Fruit fly (Drosophila melanogaster) whole organism, embryonic: Measurements from ENCODE around the gene mthl9.

Experiments used
- B-H1 ChIP-seq: fragments of 200-800 bp; sonication (Bioruptor generic); IDR thresholded peaks from 3 replicates; pipeline ENCODE4 v1.3.6; 2022; ENCODE audit warnings: missing biosample characterization, missing genetic modification characterization
- CG10462 ChIP-seq: fragments of 200-800 bp; sonication (Bioruptor generic); optimal IDR thresholded peaks from 2 replicates; lab custom pipeline; 2016; ENCODE audit warnings: missing biosample characterization, missing genetic modification characterization
- CG11085 ChIP-seq: fragments of 200-800 bp; sonication (Bioruptor generic); IDR thresholded peaks from 2 replicates; pipeline ENCODE4 v1.3.6; 2022; ENCODE audit warnings: missing biosample characterization, missing genetic modification characterization
- CG11398 ChIP-seq: fragments of 200-800 bp; sonication (Bioruptor generic); optimal IDR thresholded peaks from 2 replicates; lab custom pipeline; 2016; ENCODE audit warnings: missing biosample characterization, missing genetic modification characterization
- CG1233 ChIP-seq: fragments of 200-800 bp; sonication (Bioruptor generic); optimal IDR thresholded peaks from 4 replicates; lab custom pipeline; 2018; ENCODE audit warnings: missing biosample characterization, mild to moderate bottlenecking, missing genetic modification characterization
- CG15011 ChIP-seq: fragments of 200-800 bp; sonication (Bioruptor generic); optimal IDR thresholded peaks from 3 replicates; lab custom pipeline; 2018; ENCODE audit warnings: missing biosample characterization, mild to moderate bottlenecking, missing genetic modification characterization
- CG15073 ChIP-seq: fragments of 200-800 bp; sonication (Bioruptor generic); optimal IDR thresholded peaks from 2 replicates; lab custom pipeline; 2016; ENCODE audit warnings: missing biosample characterization, missing genetic modification characterization
- CG17568 ChIP-seq: fragments of 200-800 bp; sonication (Bioruptor generic); optimal IDR thresholded peaks from 2 replicates; lab custom pipeline; 2018; ENCODE audit warnings: missing biosample characterization, mild to moderate bottlenecking, missing genetic modification characterization, moderate library complexity
- CG17912 ChIP-seq: fragments of 200-800 bp; sonication (Bioruptor generic); optimal IDR thresholded peaks from 2 replicates; lab custom pipeline; 2018; ENCODE audit warnings: missing biosample characterization, mild to moderate bottlenecking, missing genetic modification characterization
- CG1792 ChIP-seq: fragments of 200-800 bp; sonication (Bioruptor generic); optimal IDR thresholded peaks from 2 replicates; lab custom pipeline; 2016; ENCODE audit warnings: missing biosample characterization, missing genetic modification characterization
- CG18599 ChIP-seq: fragments of 200-800 bp; sonication (Bioruptor generic); optimal IDR thresholded peaks from 3 replicates; lab custom pipeline; 2017; ENCODE audit warnings: missing biosample characterization, missing genetic modification characterization, mild to moderate bottlenecking, moderate library complexity, missing genetic modification reagents
- CG2889 ChIP-seq: fragments of 200-800 bp; sonication (Bioruptor generic); IDR thresholded peaks from 3 replicates; pipeline ENCODE4 v1.3.6; 2022; ENCODE audit warnings: missing biosample characterization, missing genetic modification characterization
- CG34224 ChIP-seq: fragments of 200-800 bp; sonication (Bioruptor generic); IDR thresholded peaks from 3 replicates; pipeline ENCODE4 v1.3.6; 2022; ENCODE audit warnings: missing biosample characterization, missing genetic modification characterization; ENCODE audit not compliant: partially characterized antibody
- CG4707 ChIP-seq: fragments of 200-800 bp; sonication (Bioruptor generic); optimal IDR thresholded peaks from 2 replicates; lab custom pipeline; 2018; ENCODE audit warnings: missing biosample characterization, mild to moderate bottlenecking, missing genetic modification characterization, moderate library complexity
- CG4730 ChIP-seq: fragments of 200-800 bp; sonication (Bioruptor generic); IDR thresholded peaks from 2 replicates; pipeline ENCODE4 v1.3.6; 2022; ENCODE audit warnings: missing biosample characterization, missing genetic modification characterization
- D19A ChIP-seq: fragments of 200-800 bp; optimal IDR thresholded peaks from 3 replicates; lab custom pipeline; 2019; ENCODE audit warnings: missing biosample characterization, mild to moderate bottlenecking, missing genetic modification characterization, moderate library complexity
- Dad ChIP-seq: fragments of 200-800 bp; sonication (Bioruptor generic); optimal IDR thresholded peaks from 3 replicates; lab custom pipeline; 2016; ENCODE audit warnings: missing biosample characterization, missing genetic modification characterization
- Dek ChIP-seq: fragments of 200-800 bp; sonication (Bioruptor generic); optimal IDR thresholded peaks from 3 replicates; lab custom pipeline; 2019; ENCODE audit warnings: missing biosample characterization, mild to moderate bottlenecking, missing genetic modification characterization, moderate library complexity
- Doc3 ChIP-seq: fragments of 200-800 bp; sonication (Bioruptor generic); IDR thresholded peaks from 3 replicates; pipeline ENCODE4 v1.3.6; 2022; ENCODE audit warnings: missing biosample characterization, missing genetic modification characterization; ENCODE audit not compliant: partially characterized antibody
- Fer2 ChIP-seq: fragments of 200-800 bp; sonication (Bioruptor generic); optimal IDR thresholded peaks from 2 replicates; lab custom pipeline; 2018; ENCODE audit warnings: missing biosample characterization, mild to moderate bottlenecking, missing genetic modification characterization, moderate library complexity
- H2.0 ChIP-seq: fragments of 200-800 bp; sonication (Bioruptor generic); IDR thresholded peaks from 2 replicates; pipeline ENCODE4 v1.3.6; 2022; ENCODE audit warnings: missing biosample characterization, missing genetic modification characterization
- HmgZ ChIP-seq: fragments of 200-800 bp; sonication (Bioruptor generic); optimal IDR thresholded peaks from 2 replicates; lab custom pipeline; 2018; ENCODE audit warnings: missing biosample characterization, mild to moderate bottlenecking, missing genetic modification characterization
- Hmr ChIP-seq: fragments of 200-800 bp; sonication (Bioruptor generic); optimal IDR thresholded peaks from 3 replicates; lab custom pipeline; 2017; ENCODE audit warnings: mild to moderate bottlenecking, missing biosample characterization, missing genetic modification reagents, missing genetic modification characterization
- Hr51 ChIP-seq, 2 experiments: fragments of 200-800 bp; sonication (Bioruptor generic); optimal IDR thresholded peaks; 2 replicates in 1 of 2; 3 replicates in 1 of 2; lab custom pipeline; 2016 to 2018; ENCODE audit warnings: missing biosample characterization in 2 of 2, missing genetic modification characterization in 2 of 2, mild to moderate bottlenecking in 1 of 2, moderate library complexity in 1 of 2
- Hr78 ChIP-seq, 2 experiments: fragments of 200-800 bp in 1 of 2; fragments of >200 bp in 1 of 2; sonication (Bioruptor generic) in 1 of 2; optimal IDR thresholded peaks; 2 replicates each; lab custom pipeline; 2017 to 2019; ENCODE audit warnings: missing biosample characterization in 2 of 2, missing genetic modification characterization in 2 of 2, mild to moderate bottlenecking in 1 of 2, moderate library complexity in 1 of 2
- Hsf ChIP-seq: fragments of 200-800 bp; sonication (Bioruptor generic); optimal IDR thresholded peaks from 3 replicates; lab custom pipeline; 2016; ENCODE audit warnings: missing biosample characterization, missing genetic modification characterization
- NC2β ChIP-seq: fragments of 200-800 bp; sonication (Bioruptor generic); optimal IDR thresholded peaks from 2 replicates; lab custom pipeline; 2016; ENCODE audit warnings: missing biosample characterization, missing genetic modification characterization
- NFAT ChIP-seq: fragments of 200-800 bp; sonication (Bioruptor generic); IDR thresholded peaks from 2 replicates; pipeline ENCODE4 v1.3.6; 2022; ENCODE audit warnings: missing biosample characterization, missing genetic modification characterization
- Oaz ChIP-seq: fragments of 200-800 bp; sonication (Bioruptor generic); IDR thresholded peaks from 2 replicates; pipeline ENCODE4 v1.3.6; 2022; ENCODE audit warnings: missing biosample characterization, missing genetic modification characterization
- Rx ChIP-seq: fragments of 200-800 bp; sonication (Bioruptor generic); IDR thresholded peaks from 2 replicates; pipeline ENCODE4 v1.3.6; 2022; ENCODE audit warnings: missing biosample characterization, missing genetic modification characterization
- Taf1 ChIP-seq: fragments of 200-800 bp; sonication (Bioruptor generic); IDR thresholded peaks from 2 replicates; pipeline ENCODE4 v1.3.6; 2022; ENCODE audit warnings: missing biosample characterization, missing genetic modification characterization
- cas ChIP-seq: fragments of 200-800 bp; sonication (Bioruptor generic); IDR thresholded peaks from 2 replicates; pipeline ENCODE4 v1.3.6; 2022; ENCODE audit warnings: missing biosample characterization, missing genetic modification characterization
- corto ChIP-seq: fragments of 200-800 bp; sonication (Bioruptor generic); optimal IDR thresholded peaks from 2 replicates; lab custom pipeline; 2016; ENCODE audit warnings: missing biosample characterization, mild to moderate bottlenecking, missing genetic modification characterization, moderate library complexity
- crc ChIP-seq: fragments of 200-800 bp; sonication (Bioruptor generic); optimal IDR thresholded peaks from 2 replicates; lab custom pipeline; 2016; ENCODE audit warnings: missing biosample characterization, missing genetic modification characterization
- dm ChIP-seq: fragments of 200-800 bp; sonication (Bioruptor generic); optimal IDR thresholded peaks from 3 replicates; lab custom pipeline; 2016; ENCODE audit warnings: missing biosample characterization, missing genetic modification characterization
- ems ChIP-seq: fragments of 200-800 bp; sonication (Bioruptor generic); optimal IDR thresholded peaks from 3 replicates; lab custom pipeline; 2016; ENCODE audit warnings: missing biosample characterization, missing genetic modification characterization
- esg ChIP-seq: fragments of 200-800 bp; sonication (Bioruptor generic); conservative IDR thresholded peaks from 2 replicates; pipeline ENCODE4 v1.3.6; 2022; ENCODE audit warnings: missing biosample characterization, missing genetic modification characterization
- exex ChIP-seq: fragments of 200-800 bp; sonication (Bioruptor generic); optimal IDR thresholded peaks from 4 replicates; lab custom pipeline; 2018; ENCODE audit warnings: missing biosample characterization, mild to moderate bottlenecking, missing genetic modification characterization, moderate library complexity
- fd3F ChIP-seq: fragments of 200-800 bp; sonication (Bioruptor generic); optimal IDR thresholded peaks from 2 replicates; lab custom pipeline; 2018; ENCODE audit warnings: missing biosample characterization, mild to moderate bottlenecking, missing genetic modification characterization, moderate library complexity
- fu2 ChIP-seq: fragments of 200-800 bp; sonication (Bioruptor generic); optimal IDR thresholded peaks from 2 replicates; lab custom pipeline; 2016; ENCODE audit warnings: missing biosample characterization, missing genetic modification characterization
- her ChIP-seq: fragments of 200-800 bp; sonication (Bioruptor generic); optimal IDR thresholded peaks from 2 replicates; lab custom pipeline; 2016; ENCODE audit warnings: missing biosample characterization, missing genetic modification characterization
- knrl ChIP-seq: fragments of 200-800 bp; sonication (Bioruptor generic); IDR thresholded peaks from 3 replicates; pipeline ENCODE4 v1.3.6; 2022; ENCODE audit warnings: missing biosample characterization, missing genetic modification characterization; ENCODE audit not compliant: partially characterized antibody
- nom ChIP-seq: fragments of 200-800 bp; sonication (Bioruptor generic); optimal IDR thresholded peaks from 2 replicates; lab custom pipeline; 2017; ENCODE audit warnings: missing biosample characterization, missing genetic modification characterization, mild to moderate bottlenecking, moderate library complexity, missing genetic modification reagents
- odd ChIP-seq: fragments of 200-800 bp; sonication (Bioruptor generic); optimal IDR thresholded peaks from 2 replicates; lab custom pipeline; 2017; ENCODE audit warnings: missing biosample characterization, mild to moderate bottlenecking, missing genetic modification characterization
- phol ChIP-seq: fragments of 200-800 bp; sonication (Bioruptor generic); optimal IDR thresholded peaks from 3 replicates; lab custom pipeline; 2018; ENCODE audit warnings: missing biosample characterization, mild to moderate bottlenecking, missing genetic modification characterization, moderate library complexity
- pzg ChIP-seq: fragments of 200-800 bp; sonication (Bioruptor generic); optimal IDR thresholded peaks from 3 replicates; lab custom pipeline; 2018; ENCODE audit warnings: missing biosample characterization, mild to moderate bottlenecking, missing genetic modification characterization, moderate library complexity
- ssp ChIP-seq: fragments of 200-800 bp; sonication (Bioruptor generic); IDR thresholded peaks from 2 replicates; pipeline ENCODE4 v1.3.6; 2022; ENCODE audit warnings: missing biosample characterization, missing genetic modification characterization
- toy ChIP-seq: fragments of 200-800 bp; sonication (Bioruptor generic); IDR thresholded peaks from 2 replicates; pipeline ENCODE4 v1.3.6; 2022; ENCODE audit warnings: missing biosample characterization, missing genetic modification characterization

Gene mthl9

dm6 chr3L:347641-348405 is 15.7 kb upstream of the mthl9 start (continued):
- TF ChIP-seq CG17568 (peak; percentile 34), ssp (GFP tag; lab: Robert Waterston, UW) (peak; percentile 65), cas (GFP tag; lab: Robert Waterston, UW) (no peak), CG11085 (GFP tag; lab: Robert Waterston, UW) (no peak), CG10462 (GFP tag; lab: Kevin White, UChicago) (no peak), Doc3 (GFP tag; lab: Robert Waterston, UW) (no peak), CG11398 (GFP tag; lab: Kevin White, UChicago) (peak; percentile 54), knrl (no peak), toy (GFP tag; lab: Robert Waterston, UW) (no peak), NC2β (GFP tag; lab: Kevin White, UChicago) (peak; percentile 65), CG17912 (peak; percentile 15), CG1233 (GFP tag; lab: Kevin White, UChicago) (peak; percentile 67), esg (peak; percentile 55; the same call in 1 of the 2 replicates), Dek (tag; lab: Kevin White, UChicago) (no peak), CG15011 (GFP tag; lab: Kevin White, UChicago) (no peak), phol (tag; lab: Kevin White, UChicago) (peak; percentile 79), odd (GFP tag; lab: Kevin White, UChicago) (peak; percentile 12), fd3F (no peak), her (GFP tag; lab: Kevin White, UChicago) (peak; percentile 72), dm (GFP tag; lab: Kevin White, UChicago) (peak; percentile 13), HmgZ (tag; lab: Kevin White, UChicago) (no peak), Hr51 (GFP tag; optimal IDR thresholded peaks at IDR 0.05; lab: Kevin White, UChicago) (peak in 1 of 2 experiments; percentile 57), exex (no peak), H2.0 (GFP tag; lab: Robert Waterston, UW) (peak; percentile 48; the same call in 1 of the 2 replicates), Fer2 (tag; lab: Kevin White, UChicago) (no peak), ems (peak; percentile 67), Dad (no peak), Hsf (GFP tag; lab: Kevin White, UChicago) (peak; percentile 71), Hr78 (GFP tag; optimal IDR thresholded peaks at IDR 0.05; lab: Kevin White, UChicago) (peak in 1 of 2 experiments; percentile 80), Hmr (GFP tag; lab: Kevin White, UChicago) (peak; percentile 15), corto (no peak), nom (GFP tag; lab: Kevin White, UChicago) (peak; percentile 61), pzg (no peak), NFAT (GFP tag; lab: Robert Waterston, UW) (peak; percentile 40; the same call in 1 of the 2 replicates), CG2889 (GFP tag; lab: Robert Waterston, UW) (peak; percentile 44; the same call in 1 of the 3 replicates), Taf1 (no peak), CG18599 (peak; percentile 46), B-H1 (GFP tag; lab: Robert Waterston, UW) (peak; percentile 43; the same call in 1 of the 3 replicates), Rx (GFP tag; lab: Robert Waterston, UW) (peak; percentile 71), crc (GFP tag; lab: Kevin White, UChicago) (peak; percentile 13), D19A (peak; percentile 71), CG4730 (GFP tag; lab: Robert Waterston, UW) (0 out of 2 replicates have a peak, but pooled peaks have one; percentile 11), CG1792 (GFP tag; lab: Kevin White, UChicago) (peak; percentile 61), fu2 (GFP tag; lab: Kevin White, UChicago) (peak; percentile 20), CG15073 (GFP tag; lab: Kevin White, UChicago) (peak; percentile 15), Oaz (no peak), CG4707 (GFP tag; lab: Kevin White, UChicago) (peak; percentile 59), CG34224 (GFP tag; lab: Robert Waterston, UW) (no peak)
